Fruit fly (Drosophila melanogaster) S2 (cell line): ENCODE results near the gene mthl7.

ENCODE experiments used
- CG8478 ChIP-seq: fragments of >200 bp; optimal IDR thresholded peaks from 2 replicates; lab custom pipeline; 2018
- CTCF ChIP-seq, 2 experiments: fragments of >200 bp; optimal IDR thresholded peaks; 2 replicates each; lab custom pipeline; 2018

Gene mthl7

dm6 chr3L:8180464-8181137 is at the start of gene mthl7, which contains the start of gene Uxs:
TSS of gene mthl7 (minus strand) at chr3L:8180514.
TSS of gene Uxs (plus strand) at chr3L:8180923.
- TF ChIP-seq CG8478 (lab: Kevin White, UChicago) (no peak), CTCF (optimal IDR thresholded peaks at IDR 0.05; lab: Kevin White, UChicago) (no peak)

dm6 chr3L:8228924-8229323 is 48.6 kb upstream of the mthl7 start, which contains the start of gene eIF4E3:
TSS of gene eIF4E3 (plus strand) at chr3L:8229224.
- TF ChIP-seq CTCF (optimal IDR thresholded peaks at IDR 0.05; lab: Kevin White, UChicago), result no peak
- TF ChIP-seq CG8478 (lab: Kevin White, UChicago), result no peak

dm6 chr3L:8221835-8222234 is 41.5 kb upstream of the mthl7 start, which contains the start of gene CG13678:
TSS of gene CG13678 (plus strand) at chr3L:8222141.
- no peak for TF ChIP-seq CG8478 (lab: Kevin White, UChicago)
- TF ChIP-seq CTCF (optimal IDR thresholded peaks at IDR 0.05; lab: Kevin White, UChicago), result no peak

- TF ChIP-seq CG8478 (lab: Kevin White, UChicago) (no peak), CTCF (optimal IDR thresholded peaks at IDR 0.05; lab: Kevin White, UChicago) (no peak)
These were observed 39.4 kb upstream of the mthl7 start for dm6 chr3L:8219687-8220086.

dm6 chr3L:8218883-8219282 is 38.6 kb upstream of the mthl7 start, which contains the start of gene CG13674:
TSS of gene CG13674 (minus strand) at chr3L:8218983.
- TF ChIP-seq CTCF (optimal IDR thresholded peaks at IDR 0.05; lab: Kevin White, UChicago), result no peak
- TF ChIP-seq CG8478 (lab: Kevin White, UChicago), result no peak

- TF ChIP-seq CTCF (optimal IDR thresholded peaks at IDR 0.05; lab: Kevin White, UChicago) (no peak), CG8478 (lab: Kevin White, UChicago) (no peak)
These were observed 34.7 kb upstream of the mthl7 start, which contains the start of gene CG8012 for dm6 chr3L:8214980-8215379. TSS of gene CG8012 (plus strand) at chr3L:8215280.

dm6 chr3L:8211590-8211989 is 31.3 kb upstream of the mthl7 start, which contains the start of gene CG8006:
TSS of gene CG8006 (plus strand) at chr3L:8211890.
- TF ChIP-seq CTCF (optimal IDR thresholded peaks at IDR 0.05; lab: Kevin White, UChicago) (no peak), CG8478 (lab: Kevin White, UChicago) (no peak)

- no peak for TF ChIP-seq CTCF (optimal IDR thresholded peaks at IDR 0.05; lab: Kevin White, UChicago)
- no peak for TF ChIP-seq CG8478 (lab: Kevin White, UChicago)
These were observed 30.3 kb upstream of the mthl7 start, which contains the start of gene tut for dm6 chr3L:8210596-8210995. TSS of gene tut (minus strand) at chr3L:8210743.

dm6 chr3L:8202317-8202842 is 22.1 kb upstream of the mthl7 start, which contains the start of the genes CG7366 and CG13679:
TSS of gene CG7366 (minus strand) at chr3L:8202417.
TSS of gene CG13679 (plus strand) at chr3L:8202792.
- TF ChIP-seq CG8478 (lab: Kevin White, UChicago) (no peak), CTCF (optimal IDR thresholded peaks at IDR 0.05; lab: Kevin White, UChicago) (no peak)

dm6 chr3L:8197779-8198279 is 17.5 kb upstream of the mthl7 start, which contains the start of the genes UbcE2M and Dhps:
TSS of gene UbcE2M (minus strand) at chr3L:8197987.
TSS of gene Dhps (plus strand) at chr3L:8198207.
- TF ChIP-seq CTCF (optimal IDR thresholded peaks at IDR 0.05; lab: Kevin White, UChicago) (no peak), CG8478 (lab: Kevin White, UChicago) (no peak)

dm6 chr3L:8193016-8193415 is 12.7 kb upstream of the mthl7 start, which contains the start of gene CG7387:
TSS of gene CG7387 (minus strand) at chr3L:8193116.
- TF ChIP-seq CTCF (optimal IDR thresholded peaks at IDR 0.05; lab: Kevin White, UChicago), result no peak
- TF ChIP-seq CG8478 (lab: Kevin White, UChicago), result no peak

- no peak for TF ChIP-seq CG8478 (lab: Kevin White, UChicago)
- TF ChIP-seq CTCF (optimal IDR thresholded peaks at IDR 0.05; lab: Kevin White, UChicago), result no peak
These were observed 10.8 kb upstream of the mthl7 start, which contains the start of gene MED24 for dm6 chr3L:8191042-8191613. TSS of gene MED24 (plus strand) at chr3L:8191270.

- no peak for TF ChIP-seq CG8478 (lab: Kevin White, UChicago)
These were observed 8.9 kb upstream of the mthl7 start for dm6 chr3L:8189234-8189633.

dm6 chr3L:8187397-8187811 is 7.1 kb upstream of the mthl7 start:
- TF ChIP-seq CTCF (optimal IDR thresholded peaks at IDR 0.05; lab: Kevin White, UChicago) (no peak), CG8478 (lab: Kevin White, UChicago) (no peak)
